Fruit fly (Drosophila melanogaster) whole organism, pupa: ENCODE data around the gene CG9776.

Experiments used
- CG10348 ChIP-seq: fragments of 200-800 bp; sonication (Bioruptor generic); IDR thresholded peaks from 2 replicates; pipeline ENCODE4 v1.3.6; 2022; ENCODE audit warnings: missing biosample characterization, missing genetic modification characterization
- CG12605 ChIP-seq: fragments of 200-800 bp; sonication (Bioruptor generic); IDR thresholded peaks from 2 replicates; pipeline ENCODE4 v1.3.6; 2022; ENCODE audit warnings: missing biosample characterization, missing genetic modification characterization
- CG13204 ChIP-seq: fragments of 200-800 bp; sonication (Bioruptor generic); optimal IDR thresholded peaks from 2 replicates; lab custom pipeline; 2018; ENCODE audit warnings: missing biosample characterization, mild to moderate bottlenecking, missing genetic modification characterization, moderate library complexity
- CG14655 ChIP-seq: fragments of 200-800 bp; sonication (Bioruptor generic); optimal IDR thresholded peaks from 3 replicates; lab custom pipeline; 2017; ENCODE audit warnings: mild to moderate bottlenecking, missing biosample characterization, missing genetic modification reagents, missing genetic modification characterization
- CG15710 ChIP-seq: fragments of 200-800 bp; sonication (Bioruptor generic); optimal IDR thresholded peaks from 2 replicates; lab custom pipeline; 2018; ENCODE audit warnings: missing biosample characterization, mild to moderate bottlenecking, missing genetic modification characterization, moderate library complexity
- CG17806 ChIP-seq: fragments of 200-800 bp; sonication (Bioruptor generic); optimal IDR thresholded peaks from 2 replicates; lab custom pipeline; 2018; ENCODE audit warnings: missing biosample characterization, mild to moderate bottlenecking, missing genetic modification characterization, moderate library complexity
- CG32121 ChIP-seq: fragments of 200-800 bp; sonication (Bioruptor generic); IDR thresholded peaks from 2 replicates; pipeline ENCODE4 v1.3.6; 2022; ENCODE audit warnings: missing biosample characterization, missing genetic modification characterization
- CG34367 ChIP-seq: fragments of 200-800 bp; sonication (Bioruptor generic); optimal IDR thresholded peaks from 2 replicates; lab custom pipeline; 2018; ENCODE audit warnings: missing biosample characterization, mild to moderate bottlenecking, missing genetic modification characterization
- CG4496 ChIP-seq: fragments of 200-800 bp; sonication (Bioruptor generic); IDR thresholded peaks from 3 replicates; pipeline ENCODE4 v1.3.6; 2022; ENCODE audit warnings: missing biosample characterization, missing genetic modification characterization
- CG8159 ChIP-seq: fragments of 200-800 bp; sonication (Bioruptor generic); optimal IDR thresholded peaks from 3 replicates; lab custom pipeline; 2018; ENCODE audit warnings: missing biosample characterization, mild to moderate bottlenecking, missing genetic modification characterization, moderate library complexity
- CG8301 ChIP-seq: fragments of 200-800 bp; sonication (Bioruptor generic); optimal IDR thresholded peaks from 2 replicates; lab custom pipeline; 2018; ENCODE audit warnings: missing biosample characterization, mild to moderate bottlenecking, missing genetic modification characterization
- CG9948 ChIP-seq: fragments of 200-800 bp; sonication (Bioruptor generic); optimal IDR thresholded peaks from 2 replicates; lab custom pipeline; 2018; ENCODE audit warnings: missing biosample characterization, mild to moderate bottlenecking, missing genetic modification characterization, moderate library complexity
- D1 ChIP-seq: fragments of 200-800 bp; sonication (Bioruptor generic); optimal IDR thresholded peaks from 2 replicates; lab custom pipeline; 2018; ENCODE audit warnings: missing biosample characterization, mild to moderate bottlenecking, missing genetic modification characterization, moderate library complexity
- EcR ChIP-seq: fragments of 200-800 bp; sonication (Bioruptor generic); optimal IDR thresholded peaks from 3 replicates; lab custom pipeline; 2019; ENCODE audit warnings: missing biosample characterization, missing genetic modification characterization, mild to moderate bottlenecking, moderate library complexity, missing genetic modification reagents
- Ets98B ChIP-seq: fragments of 200-800 bp; sonication (Bioruptor generic); IDR thresholded peaks from 2 replicates; pipeline ENCODE4 v1.3.6; 2022; ENCODE audit warnings: missing biosample characterization, missing genetic modification characterization
- Pif1A ChIP-seq: fragments of 200-800 bp; sonication (Bioruptor generic); optimal IDR thresholded peaks from 3 replicates; lab custom pipeline; 2016; ENCODE audit warnings: missing biosample characterization, missing genetic modification characterization
- Pif1B ChIP-seq: fragments of 200-800 bp; sonication (Bioruptor generic); optimal IDR thresholded peaks from 3 replicates; lab custom pipeline; 2016; ENCODE audit warnings: missing biosample characterization, missing genetic modification characterization
- Snoo ChIP-seq: fragments of 200-800 bp; sonication (Bioruptor generic); optimal IDR thresholded peaks from 3 replicates; lab custom pipeline; 2017; ENCODE audit warnings: missing biosample characterization, mild to moderate bottlenecking, missing genetic modification characterization, inconsistent platforms
- fd96Ca ChIP-seq: fragments of 200-800 bp; sonication (Bioruptor generic); IDR thresholded peaks from 3 replicates; pipeline ENCODE4 v1.3.6; 2022; ENCODE audit warnings: missing biosample characterization, missing genetic modification characterization
- gl ChIP-seq: fragments of 200-800 bp; sonication (Bioruptor generic); optimal IDR thresholded peaks from 2 replicates; lab custom pipeline; 2018; ENCODE audit warnings: missing biosample characterization, mild to moderate bottlenecking, missing genetic modification characterization
- rn ChIP-seq: fragments of 200-800 bp; sonication (Bioruptor generic); IDR thresholded peaks from 2 replicates; pipeline ENCODE4 v1.3.6; 2022; ENCODE audit warnings: missing biosample characterization, missing genetic modification characterization

The CG9776 gene

dm6 chr3R:4340174-4340573, 6.3 kb upstream of the CG9776 start:
- TF ChIP-seq CG8301 (tag; lab: Kevin White, UChicago), result no peak
- TF ChIP-seq rn (GFP tag; lab: Robert Waterston, UW), result no peak
- TF ChIP-seq CG12605, result no peak
- no peak for TF ChIP-seq CG4496 (GFP tag; lab: Robert Waterston, UW)
- TF ChIP-seq CG10348 (GFP tag; lab: Robert Waterston, UW), result no peak
- TF ChIP-seq CG17806, result no peak
- no peak for TF ChIP-seq fd96Ca (GFP tag; lab: Robert Waterston, UW)
- TF ChIP-seq CG13204 (GFP tag; lab: Kevin White, UChicago), result no peak
- TF ChIP-seq Snoo (tag; lab: Kevin White, UChicago), result no peak
- TF ChIP-seq CG9948 (tag; lab: Kevin White, UChicago), result no peak
- no peak for TF ChIP-seq CG8159 (tag; lab: Kevin White, UChicago)
- no peak for TF ChIP-seq CG15710 (tag; lab: Kevin White, UChicago)
- no peak for TF ChIP-seq CG34367 (tag; lab: Kevin White, UChicago)
- no peak for TF ChIP-seq gl (tag; lab: Kevin White, UChicago)
- no peak for TF ChIP-seq EcR (GFP tag; lab: Kevin White, UChicago)
- TF ChIP-seq Pif1A (GFP tag; lab: Kevin White, UChicago), result no peak
- no peak for TF ChIP-seq CG32121 (GFP tag; lab: Robert Waterston, UW)
- TF ChIP-seq CG14655 (GFP tag; lab: Kevin White, UChicago), result no peak
- no peak for TF ChIP-seq Pif1B (GFP tag; lab: Kevin White, UChicago)
- no peak for TF ChIP-seq D1 (tag; lab: Kevin White, UChicago)

DNA sequence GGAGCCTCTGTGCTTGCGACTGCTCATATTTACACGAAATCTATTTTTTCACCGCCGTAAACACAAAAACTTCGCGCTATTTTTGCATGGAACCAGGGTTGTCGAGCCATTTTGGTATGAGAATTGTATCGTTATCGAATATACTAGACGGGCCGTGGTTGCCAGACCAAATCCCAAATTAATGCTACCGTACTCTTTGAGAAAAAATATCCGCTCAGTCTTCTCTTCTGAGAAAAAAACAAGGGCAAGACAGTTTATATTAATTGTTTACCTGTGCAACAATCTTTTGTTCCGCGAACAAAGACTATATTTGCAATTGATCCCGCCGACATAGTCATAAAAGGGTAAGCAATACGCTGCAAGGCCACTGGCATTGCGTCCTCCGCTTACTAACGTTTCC, 3.7 kb upstream of the CG9776 start, which contains the start of the genes Skp2 and CG1103:
Skp2 (minus strand) TSS at position 95 of the 400 bp plus-strand sequence.
CG1103 (plus strand) TSS at position 176 of the 400 bp plus-strand sequence.
- TF ChIP-seq EcR (GFP tag; lab: Kevin White, UChicago) (peak; percentile 55), CG9948 (tag; lab: Kevin White, UChicago) (no peak), D1 (tag; lab: Kevin White, UChicago) (no peak), CG15710 (tag; lab: Kevin White, UChicago) (no peak), CG8159 (tag; lab: Kevin White, UChicago) (no peak), Snoo (tag; lab: Kevin White, UChicago) (peak; percentile 3), CG32121 (GFP tag; lab: Robert Waterston, UW) (no peak), CG13204 (GFP tag; lab: Kevin White, UChicago) (no peak), CG34367 (tag; lab: Kevin White, UChicago) (no peak), Ets98B (GFP tag; lab: Robert Waterston, UW) (no peak), Pif1B (GFP tag; lab: Kevin White, UChicago) (no peak)
- TF ChIP-seq, all 21 proteins: peak for 2

dm6 chr3R:4334798-4335197, 927 bp upstream of the CG9776 start, which contains the start of gene CG14645:
Gene CG14645, plus strand, starts transcription at chr3R:4335098.
- TF ChIP-seq CG15710 (tag; lab: Kevin White, UChicago) (no peak), CG8159 (tag; lab: Kevin White, UChicago) (no peak), rn (GFP tag; lab: Robert Waterston, UW) (no peak), EcR (GFP tag; lab: Kevin White, UChicago) (no peak)

DNA sequence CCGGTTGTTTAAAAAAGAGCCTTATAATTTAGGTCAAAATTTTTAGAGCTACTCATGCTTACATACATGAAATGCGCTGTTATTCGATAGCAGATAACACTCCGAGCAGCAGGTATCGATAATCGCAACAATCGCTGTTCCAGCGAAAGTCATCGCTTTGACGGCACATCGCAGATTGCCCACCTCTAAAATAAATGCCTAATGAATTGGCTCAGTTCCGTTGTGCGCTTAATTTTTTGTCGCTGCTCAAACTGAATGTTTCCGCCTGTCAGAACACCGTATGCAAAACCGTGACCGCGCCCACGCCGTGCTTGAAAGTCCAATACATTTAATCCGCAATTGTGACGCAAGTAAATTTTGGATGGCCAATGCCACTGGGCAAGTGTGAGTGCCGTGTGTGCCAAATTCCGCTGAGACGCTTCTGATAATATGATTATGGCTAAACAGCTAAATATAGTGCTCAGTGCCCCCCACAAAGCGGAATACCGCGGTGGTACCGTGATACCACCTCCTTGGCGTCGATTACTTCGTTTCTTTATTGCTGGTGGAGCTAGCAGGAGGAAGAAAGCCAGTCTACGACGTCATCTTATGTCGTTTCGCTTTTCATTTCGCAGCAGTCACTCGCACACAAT, 14.2 kb downstream of the CG9776 start, which contains the start of gene CG9795:
CG9795 (plus strand) TSS at position 177 of the 632 bp plus-strand sequence.
- TF ChIP-seq Snoo (tag; lab: Kevin White, UChicago), result peak; percentile 16
- no peak for TF ChIP-seq CG12605
- TF ChIP-seq Ets98B (GFP tag; lab: Robert Waterston, UW), result peak; percentile 52; the same call in 1 of the 2 replicates
- TF ChIP-seq EcR (GFP tag; lab: Kevin White, UChicago), result peak; percentile 27
- peak; percentile 3 for TF ChIP-seq CG17806
- peak; percentile 27; the same call in 1 of the 2 replicates for TF ChIP-seq CG32121 (GFP tag; lab: Robert Waterston, UW)
- no peak for TF ChIP-seq CG14655 (GFP tag; lab: Kevin White, UChicago)
- TF ChIP-seq CG4496 (GFP tag; lab: Robert Waterston, UW), result peak; percentile 51; the same call in 2 of the 3 replicates

DNA sequence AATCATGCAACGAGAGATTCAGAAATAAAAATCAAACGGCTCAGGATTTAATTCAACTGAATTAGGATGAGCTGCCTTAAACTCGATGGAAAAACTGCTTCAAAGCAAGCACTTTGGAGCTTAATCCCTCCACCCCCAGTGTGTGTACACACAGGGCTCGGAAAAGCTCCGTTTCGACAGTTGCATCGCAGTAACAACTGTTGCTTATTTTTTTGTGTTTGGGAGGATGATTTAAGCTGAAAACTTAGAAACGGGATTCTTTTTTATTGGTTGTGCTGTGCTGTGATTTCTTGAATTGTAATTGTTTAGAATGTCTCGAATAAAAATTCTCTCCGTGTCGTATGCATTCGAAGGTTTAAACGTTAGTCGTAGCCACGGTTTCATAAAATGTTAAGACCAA, 14.9 kb downstream of the CG9776 start, which contains the start of gene Syt14:
Syt14 (minus strand) TSS at position 71 of the 400 bp plus-strand sequence.
- TF ChIP-seq CG34367 (tag; lab: Kevin White, UChicago) (no peak), CG12605 (peak; percentile 30; the same call in 1 of the 2 replicates)

DNA sequence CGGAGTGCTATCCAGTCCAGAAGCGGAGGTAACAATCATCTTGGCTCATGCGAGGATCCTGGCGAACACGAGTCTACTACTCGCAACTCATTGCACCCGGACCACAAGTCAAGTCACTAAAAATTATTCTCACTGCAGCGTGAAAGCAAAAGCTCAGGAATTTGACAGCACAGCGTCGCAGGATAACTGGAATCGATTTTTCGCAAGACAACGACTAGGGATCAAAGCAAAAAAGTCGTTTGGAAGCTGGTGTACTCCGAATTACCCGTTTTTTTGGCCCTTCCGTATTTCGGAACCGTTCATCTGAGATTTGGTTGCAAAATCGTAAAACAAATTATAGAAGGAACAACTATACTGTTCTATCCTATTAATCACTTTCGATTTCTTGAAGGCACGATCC, 15.3 kb downstream of the CG9776 start:
- TF ChIP-seq CG15710 (tag; lab: Kevin White, UChicago) (no peak), CG17806 (no peak), CG13204 (GFP tag; lab: Kevin White, UChicago) (no peak), CG14655 (GFP tag; lab: Kevin White, UChicago) (no peak), rn (GFP tag; lab: Robert Waterston, UW) (no peak), CG32121 (GFP tag; lab: Robert Waterston, UW) (no peak), CG8159 (tag; lab: Kevin White, UChicago) (no peak), Pif1A (GFP tag; lab: Kevin White, UChicago) (no peak), CG8301 (tag; lab: Kevin White, UChicago) (no peak), CG10348 (GFP tag; lab: Robert Waterston, UW) (no peak), CG34367 (tag; lab: Kevin White, UChicago) (no peak), gl (tag; lab: Kevin White, UChicago) (no peak), CG9948 (tag; lab: Kevin White, UChicago) (no peak), EcR (GFP tag; lab: Kevin White, UChicago) (no peak)
